Fruit fly (Drosophila melanogaster): ENCODE measurements around the gene chm.

The chm gene

dm6 chr2L:7420305-7421287 lies 8.4 kb downstream of the chm start (continued):
- TF ChIP-seq Poxn (GFP tag; IDR thresholded peaks at IDR 0.05) (peak; percentile 29; the same call in 1 of the 2 replicates), Doc3 (GFP tag; IDR thresholded peaks at IDR 0.05; ENCODE audit: partially characterized antibody) (no peak), CG6272 (GFP tag; IDR thresholded peaks at IDR 0.05) (peak; percentile 67), trem (tag; optimal IDR thresholded peaks at IDR 0.05) (no peak), kah (GFP tag; optimal IDR thresholded peaks at IDR 0.05) (no peak), CG18011 (GFP tag; optimal IDR thresholded peaks at IDR 0.05) (no peak), ase (GFP tag; IDR thresholded peaks at IDR 0.05) (0 out of 3 replicates have a peak, but pooled peaks have one; percentile 13), CG6791 (GFP tag; IDR thresholded peaks at IDR 0.05; ENCODE audit: partially characterized antibody) (no peak; the same call in 2 of the 3 replicates), fd3F (GFP tag; optimal IDR thresholded peaks at IDR 0.05) (peak; percentile 55), sr (GFP tag; IDR thresholded peaks at IDR 0.05) (no peak), CG31388 (GFP tag; optimal IDR thresholded peaks at IDR 0.05) (no peak), h (optimal IDR thresholded peaks at IDR 0.05) (no peak), Hmx (GFP tag; optimal IDR thresholded peaks at IDR 0.05) (no peak), inv (GFP tag; IDR thresholded peaks at IDR 0.05; ENCODE audit: partially characterized antibody) (no peak), Oaz (GFP tag; IDR thresholded peaks at IDR 0.05) (no peak), CG15696 (tag; optimal IDR thresholded peaks at IDR 0.05) (no peak), bbx (GFP tag; IDR thresholded peaks at IDR 0.05; ENCODE audit: partially characterized antibody) (no peak), cad (GFP tag; optimal IDR thresholded peaks at IDR 0.05) (no peak), gro (GFP tag; optimal IDR thresholded peaks at IDR 0.05) (peak; percentile 67), CG14667 (GFP tag; IDR thresholded peaks at IDR 0.05) (peak; percentile 60), emc (GFP tag; optimal IDR thresholded peaks at IDR 0.05) (peak; percentile 45), CG3281 (GFP tag; optimal IDR thresholded peaks at IDR 0.05) (peak; percentile 68), CG33557 (GFP tag; optimal IDR thresholded peaks at IDR 0.05) (no peak), CG8765 (GFP tag; IDR thresholded peaks at IDR 0.05) (no peak; the same call in 1 of the 2 replicates), jumu (GFP tag; optimal IDR thresholded peaks at IDR 0.05) (peak; percentile 17), fd96Cb (tag; optimal IDR thresholded peaks at IDR 0.05) (peak; percentile 38), HLH4C (GFP tag; IDR thresholded peaks at IDR 0.05; ENCODE audit: partially characterized antibody) (no peak), vvl (GFP tag; IDR thresholded peaks at IDR 0.05) (peak; percentile 69), mam (GFP tag; optimal IDR thresholded peaks at IDR 0.05) (peak; percentile 88), Stat92E (GFP tag; optimal IDR thresholded peaks at IDR 0.05) (no peak), CG13287 (GFP tag; IDR thresholded peaks at IDR 0.05; ENCODE audit: partially characterized antibody) (no peak), mld (GFP tag; IDR thresholded peaks at IDR 0.05; ENCODE audit: partially characterized antibody) (no peak), ssp (GFP tag; IDR thresholded peaks at IDR 0.05) (no peak), pfk (GFP tag; optimal IDR thresholded peaks at IDR 0.05) (no peak), CG13123 (GFP tag; optimal IDR thresholded peaks at IDR 0.05) (no peak), jigr1 (GFP tag; IDR thresholded peaks at IDR 0.05) (no peak), org-1 (GFP tag; optimal IDR thresholded peaks at IDR 0.05) (peak; percentile 62), Vsx1 (GFP tag; optimal IDR thresholded peaks at IDR 0.05) (no peak), CG9817 (tag; optimal IDR thresholded peaks at IDR 0.05) (peak; percentile 50), toy (GFP tag; IDR thresholded peaks at IDR 0.05) (peak; percentile 24; the same call in 1 of the 2 replicates), MBD-R2 (GFP tag; IDR thresholded peaks at IDR 0.05) (peak; percentile 42; the same call in 1 of the 2 replicates), wdn (GFP tag; IDR thresholded peaks at IDR 0.05) (peak; percentile 72), hbn (GFP tag; IDR thresholded peaks at IDR 0.05; ENCODE audit: partially characterized antibody) (no peak), CG12769 (tag; optimal IDR thresholded peaks at IDR 0.05) (peak; percentile 86), phol (tag; optimal IDR thresholded peaks at IDR 0.05) (no peak), CG4707 (GFP tag; optimal IDR thresholded peaks at IDR 0.05) (no peak), CG6175 (GFP tag; IDR thresholded peaks at IDR 0.05) (no peak), CG15011 (GFP tag; optimal IDR thresholded peaks at IDR 0.05) (peak; percentile 56)

Data from whole organism, embryonic.